Fruit fly (Drosophila melanogaster) whole organism, adult: Measurements from ENCODE around the gene scyl.

Source experiments
- CG11617 ChIP-seq: fragments of 200-800 bp; sonication (Bioruptor generic); optimal IDR thresholded peaks from 2 replicates; lab custom pipeline; 2017; ENCODE audit warnings: mild to moderate bottlenecking, missing biosample characterization, missing genetic modification reagents, missing genetic modification characterization
- CG12768 ChIP-seq: fragments of 200-800 bp; sonication (Bioruptor generic); optimal IDR thresholded peaks from 2 replicates; lab custom pipeline; 2017; ENCODE audit warnings: missing biosample characterization, missing genetic modification characterization, mild to moderate bottlenecking, moderate library complexity, missing genetic modification reagents
- CG14711 ChIP-seq: fragments of 200-800 bp; sonication (Bioruptor generic); optimal IDR thresholded peaks from 2 replicates; lab custom pipeline; 2018; ENCODE audit warnings: missing biosample characterization, mild to moderate bottlenecking, missing genetic modification characterization, moderate library complexity
- CG1620 ChIP-seq: fragments of 200-800 bp; sonication (Bioruptor generic); optimal IDR thresholded peaks from 2 replicates; lab custom pipeline; 2016; ENCODE audit warnings: missing biosample characterization, missing genetic modification characterization
- CG33017 ChIP-seq: fragments of 200-800 bp; sonication (Bioruptor generic); optimal IDR thresholded peaks from 2 replicates; lab custom pipeline; 2018; ENCODE audit warnings: missing biosample characterization, mild to moderate bottlenecking, missing genetic modification characterization, moderate library complexity
- CG5204 ChIP-seq: fragments of 200-800 bp; sonication (Bioruptor generic); optimal IDR thresholded peaks from 2 replicates; lab custom pipeline; 2016; ENCODE audit warnings: missing biosample characterization, missing genetic modification characterization
- CG7045 ChIP-seq: fragments of 200-800 bp; sonication (Bioruptor generic); optimal IDR thresholded peaks from 2 replicates; lab custom pipeline; 2017; ENCODE audit warnings: missing biosample characterization, mild to moderate bottlenecking, missing genetic modification characterization
- Clk ChIP-seq: fragments of 200-800 bp; sonication (Bioruptor generic); optimal IDR thresholded peaks from 2 replicates; lab custom pipeline; 2017; ENCODE audit warnings: missing biosample characterization, missing genetic modification characterization
- Crg-1 ChIP-seq: fragments of 200-800 bp; sonication (Bioruptor generic); optimal IDR thresholded peaks from 2 replicates; lab custom pipeline; 2016; ENCODE audit warnings: missing biosample characterization, missing genetic modification characterization
- Hr96 ChIP-seq: fragments of 200-800 bp; sonication (Bioruptor generic); optimal IDR thresholded peaks from 2 replicates; lab custom pipeline; 2016; ENCODE audit warnings: missing biosample characterization, missing genetic modification characterization
- cic ChIP-seq: fragments of 200-800 bp; sonication (Bioruptor generic); optimal IDR thresholded peaks from 2 replicates; lab custom pipeline; 2017; ENCODE audit warnings: missing biosample characterization, mild to moderate bottlenecking, missing genetic modification characterization, moderate library complexity
- cnc ChIP-seq, 2 experiments: fragments of >200 bp; optimal IDR thresholded peaks; 2 replicates each; lab custom pipeline; 2017
- ovo ChIP-seq: fragments of 200-800 bp; sonication (Bioruptor generic); optimal IDR thresholded peaks from 2 replicates; lab custom pipeline; 2016; ENCODE audit warnings: missing biosample characterization, missing genetic modification characterization
- toe ChIP-seq: fragments of 200-800 bp; sonication (Bioruptor generic); optimal IDR thresholded peaks from 2 replicates; lab custom pipeline; 2016; ENCODE audit warnings: missing biosample characterization, missing genetic modification characterization

DNA sequence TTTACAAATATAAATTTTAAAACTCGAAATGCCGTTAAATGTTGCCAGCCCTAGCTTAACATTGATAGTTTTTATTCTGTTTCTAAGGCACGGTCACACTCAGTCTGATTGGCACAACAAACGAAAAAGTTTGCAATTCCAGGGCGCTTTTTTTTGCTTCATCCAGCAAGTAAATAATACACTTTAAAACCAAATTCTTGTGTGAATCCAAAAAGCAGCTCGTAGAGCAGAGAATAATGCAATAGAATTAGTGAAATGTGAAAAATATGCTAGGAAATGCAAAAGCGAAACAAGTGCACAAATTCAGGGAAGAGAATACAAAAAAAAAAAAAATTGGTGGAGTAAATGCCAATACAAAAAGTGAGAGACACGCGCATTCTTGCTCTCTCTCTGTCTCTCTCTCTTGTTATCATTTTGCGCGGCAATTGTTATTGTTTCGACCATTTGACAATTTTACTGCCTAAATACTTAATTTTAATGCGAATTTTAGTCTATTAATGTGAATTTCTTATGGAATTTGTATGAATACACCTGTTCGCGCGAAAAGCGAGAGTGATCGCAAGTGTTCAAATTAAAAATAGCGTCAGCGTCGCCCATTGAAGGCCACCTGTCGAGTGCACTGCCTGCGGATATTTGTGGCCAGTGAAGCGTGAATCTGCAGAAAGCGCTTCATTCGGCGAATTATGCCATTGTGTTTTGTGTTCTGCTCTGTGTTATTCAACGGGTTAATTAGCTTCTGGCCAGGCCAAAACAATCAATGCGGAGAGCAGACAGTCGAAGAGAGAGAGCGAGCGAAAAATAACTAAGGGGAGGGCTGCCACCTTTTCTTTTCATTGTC is 37.5 kb upstream of the scyl start, which contains the start of gene CG42671:
- TF ChIP-seq Clk (GFP tag; lab: Kevin White, UChicago) (no peak), CG1620 (GFP tag; lab: Kevin White, UChicago) (peak; percentile 48), CG33017 (peak; percentile 7), CG11617 (GFP tag; lab: Kevin White, UChicago) (no peak), ovo (GFP tag; lab: Kevin White, UChicago) (no peak), CG7045 (GFP tag; lab: Kevin White, UChicago) (no peak), cic (GFP tag; lab: Kevin White, UChicago) (peak; percentile 29), Crg-1 (no peak), toe (GFP tag; lab: Kevin White, UChicago) (no peak), cnc (optimal IDR thresholded peaks at IDR 0.05; lab: Kevin White, UChicago) (no peak), CG5204 (no peak), CG12768 (GFP tag; lab: Kevin White, UChicago) (no peak), Hr96 (no peak), CG14711 (tag; lab: Kevin White, UChicago) (no peak)
